Fruit fly (Drosophila melanogaster): Measurements from ENCODE around the gene CG42537.

DNA sequence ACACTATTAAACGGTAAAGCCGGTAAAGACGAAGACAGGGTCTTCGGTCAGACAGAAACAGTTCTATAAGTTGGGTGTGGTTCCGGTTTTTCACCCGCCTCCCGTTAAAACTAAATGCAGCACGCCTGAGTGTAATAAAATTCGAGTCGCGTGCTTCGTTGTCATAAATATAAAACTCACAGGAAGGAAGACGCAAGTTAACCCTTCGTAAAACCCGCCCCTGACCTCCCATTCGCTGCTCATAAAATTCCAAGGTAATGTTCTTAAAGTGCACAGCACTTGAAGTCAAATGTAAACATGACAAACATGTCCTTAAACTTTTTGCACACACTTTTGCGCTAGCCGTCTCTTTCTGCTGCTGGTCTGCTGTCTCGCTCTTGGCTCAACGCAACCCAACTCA lies 43.7 kb downstream of the CG42537 start:
- TF ChIP-seq CG7101 (tag; optimal IDR thresholded peaks at IDR 0.05) = no peak
- TF ChIP-seq toe (GFP tag; optimal IDR thresholded peaks at IDR 0.05) = no peak
- no peak for TF ChIP-seq CG33017 (tag; optimal IDR thresholded peaks at IDR 0.05)
- TF ChIP-seq CG1620 (GFP tag; optimal IDR thresholded peaks at IDR 0.05) = no peak
- no peak for TF ChIP-seq CG11617 (GFP tag; optimal IDR thresholded peaks at IDR 0.05)
- TF ChIP-seq bab1 (GFP tag; optimal IDR thresholded peaks at IDR 0.05) = no peak
- no peak for TF ChIP-seq CG12768 (GFP tag; optimal IDR thresholded peaks at IDR 0.05)
- TF ChIP-seq CG7045 (GFP tag; optimal IDR thresholded peaks at IDR 0.05) = no peak
- no peak for TF ChIP-seq cnc (optimal IDR thresholded peaks at IDR 0.05)
